Fruit fly (Drosophila melanogaster) whole organism, adult: ENCODE measurements around the gene Nedd8.
A peak's percentile ranks its signal among the peaks of the same experiment; 100 is the strongest.

ENCODE experiments used
- CG11617 ChIP-seq: fragments of 200-800 bp; sonication (Bioruptor generic); optimal IDR thresholded peaks from 2 replicates; lab custom pipeline; 2017; ENCODE audit warnings: mild to moderate bottlenecking, missing biosample characterization, missing genetic modification reagents, missing genetic modification characterization
- CG12768 ChIP-seq: fragments of 200-800 bp; sonication (Bioruptor generic); optimal IDR thresholded peaks from 2 replicates; lab custom pipeline; 2017; ENCODE audit warnings: missing biosample characterization, missing genetic modification characterization, mild to moderate bottlenecking, moderate library complexity, missing genetic modification reagents
- CG14711 ChIP-seq: fragments of 200-800 bp; sonication (Bioruptor generic); optimal IDR thresholded peaks from 2 replicates; lab custom pipeline; 2018; ENCODE audit warnings: missing biosample characterization, mild to moderate bottlenecking, missing genetic modification characterization, moderate library complexity
- CG7045 ChIP-seq: fragments of 200-800 bp; sonication (Bioruptor generic); optimal IDR thresholded peaks from 2 replicates; lab custom pipeline; 2017; ENCODE audit warnings: missing biosample characterization, mild to moderate bottlenecking, missing genetic modification characterization
- Clk ChIP-seq: fragments of 200-800 bp; sonication (Bioruptor generic); optimal IDR thresholded peaks from 2 replicates; lab custom pipeline; 2017; ENCODE audit warnings: missing biosample characterization, missing genetic modification characterization
- Hr96 ChIP-seq: fragments of 200-800 bp; sonication (Bioruptor generic); optimal IDR thresholded peaks from 2 replicates; lab custom pipeline; 2016; ENCODE audit warnings: missing biosample characterization, missing genetic modification characterization
- bab1 ChIP-seq: fragments of 200-800 bp; sonication (Bioruptor generic); optimal IDR thresholded peaks from 3 replicates; lab custom pipeline; 2019; ENCODE audit warnings: missing biosample characterization, mild to moderate bottlenecking, missing genetic modification characterization, moderate library complexity
- cic ChIP-seq: fragments of 200-800 bp; sonication (Bioruptor generic); optimal IDR thresholded peaks from 2 replicates; lab custom pipeline; 2017; ENCODE audit warnings: missing biosample characterization, mild to moderate bottlenecking, missing genetic modification characterization, moderate library complexity
- cnc ChIP-seq, 2 experiments: fragments of >200 bp; optimal IDR thresholded peaks; 2 replicates each; lab custom pipeline; 2017
- kay ChIP-seq: fragments of 200-800 bp; sonication (Bioruptor generic); peaks from one replicate; lab custom pipeline; 2016; ENCODE audit warnings: missing biosample characterization, missing genetic modification characterization, borderline replicate concordance
- ovo ChIP-seq: fragments of 200-800 bp; sonication (Bioruptor generic); optimal IDR thresholded peaks from 2 replicates; lab custom pipeline; 2016; ENCODE audit warnings: missing biosample characterization, missing genetic modification characterization
- tj ChIP-seq: fragments of 200-800 bp; sonication (Bioruptor generic); optimal IDR thresholded peaks from 3 replicates; lab custom pipeline; 2017; ENCODE audit warnings: missing biosample characterization, mild to moderate bottlenecking, missing genetic modification characterization, moderate library complexity
- toe ChIP-seq: fragments of 200-800 bp; sonication (Bioruptor generic); optimal IDR thresholded peaks from 2 replicates; lab custom pipeline; 2016; ENCODE audit warnings: missing biosample characterization, missing genetic modification characterization

- TF ChIP-seq ovo (GFP tag; lab: Kevin White, UChicago) (no peak), CG11617 (GFP tag; lab: Kevin White, UChicago) (no peak), tj (peak; percentile 52), toe (GFP tag; lab: Kevin White, UChicago) (peak; percentile 23), CG7045 (GFP tag; lab: Kevin White, UChicago) (no peak), kay (GFP tag; lab: Kevin White, UChicago) (no peak), bab1 (GFP tag; lab: Kevin White, UChicago) (peak; percentile 21), CG12768 (GFP tag; lab: Kevin White, UChicago) (peak; percentile 66), Hr96 (GFP tag; lab: Kevin White, UChicago) (no peak), CG14711 (tag; lab: Kevin White, UChicago) (no peak), cic (GFP tag; lab: Kevin White, UChicago) (peak; percentile 50), cnc (optimal IDR thresholded peaks at IDR 0.05; lab: Kevin White, UChicago) (no peak), Clk (no peak)
Measured at dm6 chr2L:18944175-18945012, 7.2 kb downstream of the Nedd8 start.
